Worm (Caenorhabditis elegans) whole organism, young adult: ENCODE measurements around the gene K12D9.1.

Experiments
- B0261.1 ChIP-seq: sonication (generic microtip); optimal IDR thresholded peaks from 2 replicates; lab custom pipeline; 2016; ENCODE audit warnings: mild to moderate bottlenecking, missing genetic modification characterization, moderate library complexity, missing compliant biosample characterization
- B0336.3 ChIP-seq: fragments of 200-800 bp; sonication (Bioruptor generic); IDR thresholded peaks from 2 replicates; pipeline ENCODE4 v1.3.6; 2022; ENCODE audit warnings: missing genetic modification characterization, missing compliant biosample characterization
- C06A6.2 ChIP-seq: fragments of 200-800 bp; sonication (Bioruptor generic); conservative IDR thresholded peaks from 2 replicates; pipeline ENCODE4 v1.3.6; 2022; ENCODE audit warnings: missing genetic modification characterization, missing compliant biosample characterization
- C17E4.6 ChIP-seq: fragments of 200-800 bp; sonication (Bioruptor generic); IDR thresholded peaks from 2 replicates; pipeline ENCODE4 v1.3.6; 2022; ENCODE audit warnings: missing genetic modification reagents, missing genetic modification characterization, missing compliant biosample characterization
- D2030.7 ChIP-seq: fragments of 200-800 bp; sonication (Bioruptor generic); IDR thresholded peaks from 2 replicates; pipeline ENCODE4 v1.3.6; 2022; ENCODE audit warnings: missing genetic modification reagents, missing genetic modification characterization, missing compliant biosample characterization
- F22D6.2 ChIP-seq: sonication (generic microtip); optimal IDR thresholded peaks from 2 replicates; lab custom pipeline; 2016; ENCODE audit warnings: mild to moderate bottlenecking, missing genetic modification characterization, missing compliant biosample characterization
- F52B5.7 ChIP-seq: sonication (generic microtip); optimal IDR thresholded peaks from 2 replicates; lab custom pipeline; 2016; ENCODE audit warnings: mild to moderate bottlenecking, missing genetic modification characterization, missing compliant biosample characterization
- F55B11.4 ChIP-seq: sonication (generic microtip); optimal IDR thresholded peaks from 2 replicates; lab custom pipeline; 2016; ENCODE audit warnings: missing compliant biosample characterization, missing genetic modification characterization, borderline replicate concordance; ENCODE audit not compliant: insufficient read depth
- K11D2.4 ChIP-seq: fragments of 200-800 bp; sonication (Bioruptor generic); IDR thresholded peaks from 2 replicates; pipeline ENCODE4 v1.3.6; 2022; ENCODE audit warnings: missing genetic modification reagents, missing genetic modification characterization, missing compliant biosample characterization
- T07F8.4 ChIP-seq: sonication (generic microtip); optimal IDR thresholded peaks from 2 replicates; lab custom pipeline; 2016; ENCODE audit warnings: mild to moderate bottlenecking, missing genetic modification characterization, moderate library complexity, missing compliant biosample characterization
- aptf-2 ChIP-seq: fragments of 200-800 bp; sonication (Bioruptor generic); conservative IDR thresholded peaks from 2 replicates; pipeline ENCODE4 v1.3.6; 2022; ENCODE audit warnings: missing genetic modification reagents, missing genetic modification characterization, missing compliant biosample characterization
- atf-7 ChIP-seq: sonication (generic microtip); optimal IDR thresholded peaks from 2 replicates; lab custom pipeline; 2017; ENCODE audit warnings: mild to moderate bottlenecking, missing genetic modification characterization, missing compliant biosample characterization
- attf-6 ChIP-seq: fragments of 200-800 bp; sonication (Bioruptor generic); IDR thresholded peaks from 2 replicates; pipeline ENCODE4 v1.3.6; 2022; ENCODE audit warnings: missing genetic modification reagents, missing genetic modification characterization, missing compliant biosample characterization
- cebp-2 ChIP-seq: fragments of 200-800 bp; sonication (Bioruptor generic); IDR thresholded peaks from 2 replicates; pipeline ENCODE4 v1.3.6; 2022; ENCODE audit warnings: missing genetic modification characterization, missing compliant biosample characterization
- ceh-40 ChIP-seq: fragments of 200-800 bp; sonication (Bioruptor generic); IDR thresholded peaks from 2 replicates; pipeline ENCODE4 v1.3.6; 2022; ENCODE audit warnings: missing genetic modification characterization, missing compliant biosample characterization
- ceh-79 ChIP-seq: sonication (generic microtip); optimal IDR thresholded peaks from 2 replicates; lab custom pipeline; 2017; ENCODE audit warnings: mild to moderate bottlenecking, missing genetic modification characterization, missing compliant biosample characterization
- die-1 ChIP-seq: sonication (generic microtip); optimal IDR thresholded peaks from 2 replicates; lab custom pipeline; 2016; ENCODE audit warnings: missing genotype, mild to moderate bottlenecking, missing genetic modification characterization, missing compliant biosample characterization
- dox-1 ChIP-seq: fragments of 200-800 bp; sonication (Bioruptor generic); IDR thresholded peaks from 2 replicates; pipeline ENCODE4 v1.3.6; 2022; ENCODE audit warnings: missing genetic modification reagents, missing genetic modification characterization, missing compliant biosample characterization
- dpl-1 ChIP-seq: fragments of 150-350 bp; optimal IDR thresholded peaks from 2 replicates; lab custom pipeline; 2014; ENCODE audit warnings: missing biosample characterization, missing genetic modification reagents, missing genetic modification characterization
- ets-4 ChIP-seq: fragments of 200-800 bp; sonication (Bioruptor generic); optimal IDR thresholded peaks from 2 replicates; lab custom pipeline; 2018; ENCODE audit warnings: mild to moderate bottlenecking, missing genetic modification characterization, missing compliant biosample characterization
- gei-17 ChIP-seq: fragments of 200-800 bp; sonication (Bioruptor generic); optimal IDR thresholded peaks from 2 replicates; lab custom pipeline; 2018; ENCODE audit warnings: mild to moderate bottlenecking, missing genetic modification characterization, missing compliant biosample characterization
- him-1 ChIP-seq: sonication (generic microtip); optimal IDR thresholded peaks from 2 replicates; lab custom pipeline; 2016; ENCODE audit warnings: missing genotype, missing genetic modification reagents, missing genetic modification characterization, missing compliant biosample characterization
- hlh-26 ChIP-seq: fragments of 200-800 bp; sonication (Bioruptor generic); conservative IDR thresholded peaks from 2 replicates; pipeline ENCODE4 v1.3.6; 2022; ENCODE audit warnings: missing genetic modification reagents, missing genetic modification characterization, missing compliant biosample characterization
- hmg-20 ChIP-seq: fragments of 200-800 bp; sonication (Bioruptor generic); IDR thresholded peaks from 2 replicates; pipeline ENCODE4 v1.3.6; 2022; ENCODE audit warnings: missing genetic modification reagents, missing genetic modification characterization, missing compliant biosample characterization
- madf-3 ChIP-seq: fragments of 200-800 bp; sonication (Bioruptor generic); IDR thresholded peaks from 2 replicates; pipeline ENCODE4 v1.3.6; 2022; ENCODE audit warnings: missing genetic modification reagents, missing genetic modification characterization, missing compliant biosample characterization
- mcd-1 ChIP-seq: fragments of 200-800 bp; sonication (Bioruptor generic); IDR thresholded peaks from 2 replicates; pipeline ENCODE4 v1.3.6; 2022; ENCODE audit warnings: missing genetic modification reagents, missing genetic modification characterization, missing compliant biosample characterization
- mes-4 ChIP-seq: sonication (generic microtip); optimal IDR thresholded peaks from 2 replicates; lab custom pipeline; 2016; ENCODE audit warnings: missing genotype, missing genetic modification characterization, missing compliant biosample characterization
- mxl-1 ChIP-seq: sonication (generic microtip); optimal IDR thresholded peaks from 2 replicates; lab custom pipeline; 2016; ENCODE audit warnings: missing genetic modification characterization, missing compliant biosample characterization
- nfya-1 ChIP-seq: sonication (generic microtip); optimal IDR thresholded peaks from 2 replicates; lab custom pipeline; 2017; ENCODE audit warnings: antibody characterized with exemption, missing compliant biosample characterization, missing genetic modification characterization, borderline replicate concordance; ENCODE audit not compliant: insufficient read depth
- nfyb-1 ChIP-seq: fragments of 200-800 bp; sonication (Bioruptor generic); IDR thresholded peaks from 2 replicates; pipeline ENCODE4 v1.3.6; 2022; ENCODE audit warnings: missing genetic modification reagents, missing genetic modification characterization, missing compliant biosample characterization
- nhr-80 ChIP-seq: sonication (generic microtip); optimal IDR thresholded peaks from 2 replicates; lab custom pipeline; 2016; ENCODE audit warnings: missing genetic modification characterization, missing compliant biosample characterization
- nhr-90 ChIP-seq: sonication (generic microtip); optimal IDR thresholded peaks from 2 replicates; lab custom pipeline; 2016; ENCODE audit warnings: missing genotype, mild to moderate bottlenecking, missing genetic modification characterization, missing compliant biosample characterization
- rec-8 ChIP-seq, 2 experiments: sonication (generic microtip); optimal IDR thresholded peaks; 2 replicates each; lab custom pipeline; 2016; ENCODE audit warnings: mild to moderate bottlenecking in 2 of 2, missing genetic modification characterization in 2 of 2, missing genetic modification reagents in 2 of 2, missing genotype in 2 of 2, missing biosample characterization in 1 of 2, missing compliant biosample characterization in 1 of 2, moderate library complexity in 1 of 2
- snpc-3.4 ChIP-seq: sonication (generic microtip); optimal IDR thresholded peaks from 2 replicates; lab custom pipeline; 2017; ENCODE audit warnings: missing genetic modification characterization, mild to moderate bottlenecking, missing compliant biosample characterization, antibody characterized with exemption, moderate library complexity, missing genotype, missing genetic modification reagents
- somi-1 ChIP-seq: fragments of 200-800 bp; sonication (Bioruptor generic); optimal IDR thresholded peaks from 2 replicates; lab custom pipeline; 2018; ENCODE audit warnings: mild to moderate bottlenecking, missing genetic modification characterization, missing compliant biosample characterization
- sptf-2 ChIP-seq: fragments of 200-800 bp; sonication (Bioruptor generic); optimal IDR thresholded peaks from 2 replicates; lab custom pipeline; 2018; ENCODE audit warnings: mild to moderate bottlenecking, missing genetic modification characterization, missing compliant biosample characterization
- tbp1 ChIP-seq: fragments of 200-800 bp; sonication (Bioruptor generic); optimal IDR thresholded peaks from 2 replicates; lab custom pipeline; 2018; ENCODE audit warnings: mild to moderate bottlenecking, missing genetic modification characterization, missing compliant biosample characterization
- tlf-1 ChIP-seq: fragments of 200-800 bp; sonication (Bioruptor generic); optimal IDR thresholded peaks from 2 replicates; lab custom pipeline; 2018; ENCODE audit warnings: mild to moderate bottlenecking, missing genetic modification characterization, missing compliant biosample characterization
- zfh-2 ChIP-seq: fragments of 200-800 bp; sonication (Bioruptor generic); conservative IDR thresholded peaks from 2 replicates; pipeline ENCODE4 v1.3.6; 2022; ENCODE audit warnings: missing genetic modification reagents, missing genetic modification characterization, missing compliant biosample characterization
- ztf-25 ChIP-seq: fragments of 200-800 bp; sonication (Bioruptor generic); IDR thresholded peaks from 2 replicates; pipeline ENCODE4 v1.3.6; 2022; ENCODE audit warnings: missing genetic modification reagents, missing genetic modification characterization, missing compliant biosample characterization
- ztf-28 ChIP-seq: fragments of 200-800 bp; sonication (Bioruptor generic); IDR thresholded peaks from 2 replicates; pipeline ENCODE4 v1.3.6; 2022; ENCODE audit warnings: missing genetic modification reagents, missing genetic modification characterization, missing compliant biosample characterization
- ztf-6 ChIP-seq: fragments of 200-800 bp; sonication (Bioruptor generic); IDR thresholded peaks from 2 replicates; pipeline ENCODE4 v1.3.6; 2022; ENCODE audit warnings: missing genetic modification reagents, missing genetic modification characterization, missing compliant biosample characterization

The K12D9.1 gene

ce11 chrV:3040930-3041329, 26.6 kb downstream of the K12D9.1 start:
- TF ChIP-seq rec-8 (tag; optimal IDR thresholded peaks at IDR 0.05; lab: Kevin White, UChicago) (no peak), him-1 (tag; lab: Kevin White, UChicago) (no peak), B0336.3 (GFP tag; lab: Robert Waterston, UW) (no peak), snpc-3.4 (no peak), F22D6.2 (no peak), ceh-79 (tag; lab: Kevin White, UChicago) (no peak), D2030.7 (GFP tag; lab: Robert Waterston, UW) (no peak), attf-6 (no peak), atf-7 (tag; lab: Kevin White, UChicago) (no peak), sptf-2 (no peak), B0261.1 (tag; lab: Kevin White, UChicago) (no peak), gei-17 (no peak), hmg-20 (GFP tag; lab: Robert Waterston, UW) (no peak), ztf-25 (GFP tag; lab: Robert Waterston, UW) (no peak), C17E4.6 (GFP tag; lab: Robert Waterston, UW) (no peak), ztf-28 (GFP tag; lab: Robert Waterston, UW) (no peak), mcd-1 (GFP tag; lab: Robert Waterston, UW) (no peak), tlf-1 (GFP tag; lab: Kevin White, UChicago) (no peak), nhr-80 (tag; lab: Kevin White, UChicago) (no peak), dox-1 (no peak)

- no peak for TF ChIP-seq aptf-2 (GFP tag; lab: Robert Waterston, UW)
Measured at ce11 chrV:3044837-3045236, 30.6 kb downstream of the K12D9.1 start, which contains the start of gene F59D6.1. Gene F59D6.1, plus strand, starts transcription at chrV:3045137.

ce11 chrV:3046364-3046763, 32.1 kb downstream of the K12D9.1 start:
- TF ChIP-seq zfh-2 (GFP tag; lab: Robert Waterston, UW) (peak; percentile 78), nhr-90 (no peak), madf-3 (GFP tag; lab: Robert Waterston, UW) (0 out of 2 replicates have a peak, but pooled peaks have one; percentile 17), K11D2.4 (GFP tag; lab: Robert Waterston, UW) (no peak)

ce11 chrV:3054254-3054653, 40.0 kb downstream of the K12D9.1 start, which contains the start of gene C50H11.8:
Gene C50H11.8, plus strand, starts transcription at chrV:3054554.
- no peak for TF ChIP-seq ztf-6 (GFP tag; lab: Robert Waterston, UW)
- no peak for TF ChIP-seq dpl-1 (GFP tag; lab: Kevin White, UChicago)
- TF ChIP-seq ets-4 (GFP tag; lab: Kevin White, UChicago): no peak
- no peak for TF ChIP-seq mxl-1 (tag; lab: Kevin White, UChicago)

ce11 chrV:3058996-3059395, 44.7 kb downstream of the K12D9.1 start, which contains the start of gene str-244:
Gene str-244, minus strand, starts transcription at chrV:3059096.
- TF ChIP-seq nfyb-1 (GFP tag; lab: Robert Waterston, UW) (no peak), C06A6.2 (no peak), ceh-40 (GFP tag; lab: Robert Waterston, UW) (no peak), tlf-1 (GFP tag; lab: Kevin White, UChicago) (no peak), F52B5.7 (tag; lab: Kevin White, UChicago) (no peak), die-1 (tag; lab: Kevin White, UChicago) (no peak), hlh-26 (GFP tag; lab: Robert Waterston, UW) (no peak), somi-1 (no peak), nfya-1 (tag; lab: Kevin White, UChicago) (no peak), cebp-2 (GFP tag; lab: Robert Waterston, UW) (no peak), mes-4 (tag; lab: Kevin White, UChicago) (no peak), F55B11.4 (tag; lab: Kevin White, UChicago) (no peak), tbp1 (GFP tag; lab: Kevin White, UChicago) (no peak), T07F8.4 (no peak), gei-17 (no peak), rec-8 (tag; optimal IDR thresholded peaks at IDR 0.05; lab: Kevin White, UChicago) (no peak)
